Worm (Caenorhabditis elegans): ENCODE results near the gene Y71H2AM.6.

Y71H2AM.6 gene

DNA sequence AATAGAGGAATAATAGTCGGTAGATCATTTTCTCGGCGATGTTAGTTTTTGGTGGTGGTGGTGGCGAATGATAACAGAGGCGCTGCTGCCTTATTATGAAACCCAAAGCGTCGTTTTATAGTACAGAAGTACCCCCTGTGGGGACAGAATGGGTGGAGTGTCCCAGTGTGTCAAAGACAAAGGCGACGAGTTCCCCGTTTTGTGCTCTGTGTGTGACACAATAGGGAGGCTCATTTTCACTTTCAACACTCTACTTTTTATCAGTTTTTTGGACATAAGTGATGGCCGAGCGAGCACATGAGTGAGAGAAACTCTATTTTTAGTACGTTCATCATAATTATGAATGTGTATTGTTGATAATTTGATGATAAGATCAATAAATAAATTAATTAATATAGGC is 20.1 kb upstream of the Y71H2AM.6 start, which contains the start of gene pho-9:
pho-9 (minus strand) TSS at position 91 of the 400 bp plus-strand sequence.
- TF ChIP-seq hmbx-1 (tag; optimal IDR thresholded peaks at IDR 0.05) (no peak), aly-1 (tag; optimal IDR thresholded peaks at IDR 0.05) (no peak), ceh-36 (tag; optimal IDR thresholded peaks at IDR 0.05) (no peak), flt-1 (GFP tag; IDR thresholded peaks at IDR 0.05) (no peak), pes-1 (GFP tag; IDR thresholded peaks at IDR 0.05) (no peak), F13C5.2 (tag; optimal IDR thresholded peaks at IDR 0.05) (no peak), tbx-37 (GFP tag; conservative IDR thresholded peaks at IDR 0.05) (no peak), ama-1 (optimal IDR thresholded peaks at IDR 0.05) (no peak), tbx-11 (GFP tag; IDR thresholded peaks at IDR 0.05) (no peak), ceh-13 (GFP tag; optimal IDR thresholded peaks at IDR 0.05) (no peak), hmg-4 (GFP tag; optimal IDR thresholded peaks at IDR 0.05) (no peak), ets-7 (tag; optimal IDR thresholded peaks at IDR 0.05) (no peak), scrt-1 (GFP tag; IDR thresholded peaks at IDR 0.05) (no peak), tra-4 (tag; optimal IDR thresholded peaks at IDR 0.05) (no peak), hnd-1 (tag; optimal IDR thresholded peaks at IDR 0.05) (no peak), sea-1 (GFP tag; conservative IDR thresholded peaks at IDR 0.05) (no peak), B0310.2 (tag; optimal IDR thresholded peaks at IDR 0.05) (no peak)

DNA sequence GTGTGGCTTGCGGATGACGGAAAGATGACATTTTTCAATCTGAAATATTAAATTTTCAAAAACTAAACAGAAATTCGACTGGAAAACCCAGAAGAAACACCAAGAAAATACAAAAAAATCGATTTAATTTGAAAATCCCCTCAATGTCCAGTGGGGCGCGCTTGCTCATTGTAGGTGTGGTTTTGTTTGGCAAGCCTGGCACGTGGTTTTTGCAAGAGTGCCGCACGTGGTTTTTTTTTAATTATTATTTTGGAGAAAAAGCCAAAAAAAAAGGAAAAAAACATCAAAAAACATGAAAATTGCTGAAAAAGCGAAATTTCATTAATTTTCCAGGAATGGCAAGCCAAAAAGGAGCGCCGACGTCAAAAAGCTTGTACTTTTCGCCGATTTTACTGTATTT is 12.2 kb upstream of the Y71H2AM.6 start, which contains the start of gene swsn-3:
swsn-3 (minus strand) TSS at position 45 of the 400 bp plus-strand sequence.
- TF ChIP-seq ceh-36 (tag; optimal IDR thresholded peaks at IDR 0.05) (peak; percentile 75), sea-1 (GFP tag; conservative IDR thresholded peaks at IDR 0.05) (peak; percentile 86), tbx-11 (GFP tag; IDR thresholded peaks at IDR 0.05) (peak; percentile 81), tbx-37 (GFP tag; conservative IDR thresholded peaks at IDR 0.05) (peak; percentile 79), hnd-1 (tag; optimal IDR thresholded peaks at IDR 0.05) (peak; percentile 68), F13C5.2 (tag; optimal IDR thresholded peaks at IDR 0.05) (peak; percentile 96), pes-1 (GFP tag; IDR thresholded peaks at IDR 0.05) (peak; percentile 87), tra-4 (tag; optimal IDR thresholded peaks at IDR 0.05) (peak; percentile 55), scrt-1 (GFP tag; IDR thresholded peaks at IDR 0.05) (peak; percentile 84), ceh-13 (GFP tag; optimal IDR thresholded peaks at IDR 0.05) (peak; percentile 70), B0310.2 (tag; optimal IDR thresholded peaks at IDR 0.05) (peak; percentile 61), ama-1 (optimal IDR thresholded peaks at IDR 0.05) (no peak), flt-1 (GFP tag; IDR thresholded peaks at IDR 0.05) (peak; percentile 73; the same call in 1 of the 2 replicates), hmg-4 (GFP tag; optimal IDR thresholded peaks at IDR 0.05) (peak; percentile 79), ets-7 (tag; optimal IDR thresholded peaks at IDR 0.05) (peak; percentile 58), hmbx-1 (tag; optimal IDR thresholded peaks at IDR 0.05) (peak; percentile 44), aly-1 (tag; optimal IDR thresholded peaks at IDR 0.05) (peak; percentile 80)

DNA sequence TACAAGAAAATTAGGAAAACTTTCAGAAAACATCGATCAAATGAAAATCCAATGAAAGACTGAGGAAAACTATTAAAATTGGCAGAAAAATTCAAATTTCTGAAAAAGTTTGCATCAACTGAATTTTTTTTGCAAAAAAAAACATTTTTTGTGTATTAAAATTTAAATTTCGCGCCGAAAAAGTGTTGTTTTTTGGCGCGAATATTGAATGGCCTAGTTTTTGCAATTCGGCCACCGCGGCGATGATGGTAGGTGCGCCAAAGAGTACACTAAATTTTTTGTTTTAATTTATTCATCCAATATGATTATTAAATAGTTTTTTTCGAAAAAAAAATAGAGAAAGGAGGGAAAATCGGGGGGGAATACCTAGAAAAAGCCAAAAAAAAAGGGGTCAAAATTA is 11.8 kb upstream of the Y71H2AM.6 start:
- TF ChIP-seq scrt-1 (GFP tag; IDR thresholded peaks at IDR 0.05) (no peak), aly-1 (tag; optimal IDR thresholded peaks at IDR 0.05) (no peak), pes-1 (GFP tag; IDR thresholded peaks at IDR 0.05) (no peak), tra-4 (tag; optimal IDR thresholded peaks at IDR 0.05) (no peak), hnd-1 (tag; optimal IDR thresholded peaks at IDR 0.05) (no peak), F13C5.2 (tag; optimal IDR thresholded peaks at IDR 0.05) (no peak), B0310.2 (tag; optimal IDR thresholded peaks at IDR 0.05) (no peak), ceh-36 (tag; optimal IDR thresholded peaks at IDR 0.05) (no peak), ets-7 (tag; optimal IDR thresholded peaks at IDR 0.05) (no peak), hmg-4 (GFP tag; optimal IDR thresholded peaks at IDR 0.05) (no peak), tbx-37 (GFP tag; conservative IDR thresholded peaks at IDR 0.05) (no peak), hmbx-1 (tag; optimal IDR thresholded peaks at IDR 0.05) (no peak), ama-1 (optimal IDR thresholded peaks at IDR 0.05) (no peak), sea-1 (GFP tag; conservative IDR thresholded peaks at IDR 0.05) (no peak), tbx-11 (GFP tag; IDR thresholded peaks at IDR 0.05) (no peak)

DNA sequence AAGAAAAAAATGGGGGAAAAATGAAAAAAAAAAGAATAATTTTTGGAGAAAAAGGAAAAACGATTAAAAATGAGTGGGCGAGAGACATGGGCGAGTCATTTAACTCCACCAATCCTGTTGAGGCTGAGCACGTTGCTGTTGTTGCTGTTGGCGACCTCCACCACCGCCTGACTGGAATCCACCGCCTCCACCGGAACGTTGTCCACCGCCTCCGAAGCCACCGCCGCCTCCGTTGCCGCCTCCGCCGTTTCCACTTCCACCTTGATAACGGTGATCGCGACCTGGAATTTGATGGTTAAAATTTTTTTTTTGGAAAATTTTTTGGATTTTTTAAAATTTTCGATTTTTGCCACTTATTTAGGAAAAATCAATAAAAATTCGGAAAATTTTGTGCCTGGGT is 10.1 kb upstream of the Y71H2AM.6 start:
- TF ChIP-seq pes-1 (GFP tag; IDR thresholded peaks at IDR 0.05) = no peak
- no peak for TF ChIP-seq tbx-11 (GFP tag; IDR thresholded peaks at IDR 0.05)
- no peak for TF ChIP-seq F13C5.2 (tag; optimal IDR thresholded peaks at IDR 0.05)
- no peak for TF ChIP-seq ama-1 (optimal IDR thresholded peaks at IDR 0.05)
- TF ChIP-seq tra-4 (tag; optimal IDR thresholded peaks at IDR 0.05) = no peak
- no peak for TF ChIP-seq scrt-1 (GFP tag; IDR thresholded peaks at IDR 0.05)
- TF ChIP-seq ceh-13 (GFP tag; optimal IDR thresholded peaks at IDR 0.05) = no peak
- no peak for TF ChIP-seq sea-1 (GFP tag; conservative IDR thresholded peaks at IDR 0.05)
- no peak for TF ChIP-seq ets-7 (tag; optimal IDR thresholded peaks at IDR 0.05)

DNA sequence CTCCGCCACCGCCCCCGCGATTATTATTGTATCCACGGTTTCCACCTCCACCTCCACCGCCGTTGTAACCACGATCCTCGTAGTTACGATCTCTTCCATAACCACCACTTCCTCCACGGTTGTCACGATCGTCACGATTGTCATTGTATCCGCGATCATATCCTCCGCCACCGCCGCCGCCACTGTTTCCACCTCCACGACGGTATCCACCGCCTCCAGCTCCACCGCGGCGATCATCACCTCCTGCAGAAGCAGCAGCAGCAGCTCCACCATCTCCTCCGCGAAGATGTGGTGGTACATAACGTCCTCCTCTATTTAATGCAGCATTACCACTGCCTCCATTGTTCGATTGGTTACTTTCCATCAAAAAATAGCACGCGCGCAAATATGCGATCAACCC is 2.2 kb upstream of the Y71H2AM.6 start, which contains the start of gene laf-1:
laf-1 (minus strand) TSS at position 399 of the 400 bp plus-strand sequence.
- TF ChIP-seq B0310.2 (tag; optimal IDR thresholded peaks at IDR 0.05) = no peak

DNA sequence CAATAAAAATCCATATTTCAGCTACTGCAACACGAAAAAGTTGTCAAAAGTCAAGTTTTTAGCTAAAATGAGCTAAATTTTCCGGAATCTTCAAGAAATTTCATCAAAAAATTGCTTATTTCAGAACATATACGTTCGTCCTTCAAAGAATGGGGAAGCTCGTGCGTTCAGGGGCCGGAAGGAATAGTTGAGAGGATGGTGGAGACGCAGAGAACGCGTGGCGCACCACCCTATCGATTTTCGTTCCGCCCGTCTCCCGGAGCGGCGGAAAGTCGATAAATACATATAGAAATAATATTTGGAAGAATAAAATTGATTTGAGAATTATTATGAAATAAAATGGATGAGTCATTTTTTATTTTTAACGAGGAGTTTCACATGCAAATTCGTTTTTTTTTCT is 573 bp upstream of the Y71H2AM.6 start:
- peak; percentile 76 for TF ChIP-seq ets-7 (tag; optimal IDR thresholded peaks at IDR 0.05)
- no peak for TF ChIP-seq ceh-13 (GFP tag; optimal IDR thresholded peaks at IDR 0.05)

DNA sequence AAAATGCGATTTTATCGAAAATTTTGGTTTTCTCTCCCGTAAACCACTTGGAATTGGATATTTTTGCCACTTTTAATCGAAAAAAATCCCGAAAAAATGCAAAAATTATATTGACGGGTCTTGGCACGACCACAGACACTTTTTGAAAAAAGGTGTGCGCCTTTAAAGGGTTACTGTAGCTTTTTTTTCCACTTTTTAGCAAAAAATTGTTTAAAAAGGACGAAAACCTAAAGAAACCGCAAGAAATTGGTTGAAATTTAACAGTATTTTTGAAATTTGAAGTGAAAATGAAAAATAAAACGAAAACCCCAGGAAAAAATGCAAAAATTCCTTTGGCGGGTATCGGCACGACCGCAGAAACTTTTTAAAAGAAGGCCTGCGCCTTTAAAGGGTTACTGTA is 977 bp downstream of the Y71H2AM.6 start:
- TF ChIP-seq hmbx-1 (tag; optimal IDR thresholded peaks at IDR 0.05) (no peak), hnd-1 (tag; optimal IDR thresholded peaks at IDR 0.05) (no peak), scrt-1 (GFP tag; IDR thresholded peaks at IDR 0.05) (no peak), aly-1 (tag; optimal IDR thresholded peaks at IDR 0.05) (no peak), sea-1 (GFP tag; conservative IDR thresholded peaks at IDR 0.05) (no peak), flt-1 (GFP tag; IDR thresholded peaks at IDR 0.05) (no peak), tbx-11 (GFP tag; IDR thresholded peaks at IDR 0.05) (no peak), tbx-37 (GFP tag; conservative IDR thresholded peaks at IDR 0.05) (no peak), ceh-13 (GFP tag; optimal IDR thresholded peaks at IDR 0.05) (no peak), tra-4 (tag; optimal IDR thresholded peaks at IDR 0.05) (no peak), hmg-4 (GFP tag; optimal IDR thresholded peaks at IDR 0.05) (no peak), ama-1 (optimal IDR thresholded peaks at IDR 0.05) (no peak), pes-1 (GFP tag; IDR thresholded peaks at IDR 0.05) (no peak)

DNA sequence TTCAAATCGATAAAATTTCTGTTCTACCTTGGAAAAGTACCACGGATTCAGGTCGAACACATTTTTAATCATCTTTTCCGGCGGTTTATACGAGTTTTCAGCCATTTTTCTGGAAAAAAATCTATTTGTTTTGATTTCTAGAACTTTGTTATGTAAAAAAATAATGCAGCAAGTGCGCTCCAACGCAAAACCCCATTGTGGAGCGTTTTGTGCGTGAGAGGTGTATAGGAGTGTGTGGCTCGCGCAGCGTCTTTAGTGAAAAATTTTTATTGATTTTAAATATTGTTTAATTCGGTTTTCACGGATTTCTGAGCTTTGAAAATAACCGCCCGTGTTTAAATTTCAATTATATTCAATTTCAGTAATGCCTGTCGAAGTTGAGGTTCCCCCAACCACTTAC is 5.0 kb downstream of the Y71H2AM.6 start, which contains the start of gene Y71H2AM.20:
Y71H2AM.20 (minus strand) TSS at position 109 of the 400 bp plus-strand sequence.
- TF ChIP-seq pes-1 (GFP tag; IDR thresholded peaks at IDR 0.05) = peak; percentile 73
- no peak for TF ChIP-seq ets-7 (tag; optimal IDR thresholded peaks at IDR 0.05)
- peak; percentile 37; the same call in 1 of the 2 replicates for TF ChIP-seq tbx-37 (GFP tag; conservative IDR thresholded peaks at IDR 0.05)
- 0 out of 2 replicates have a peak, but pooled peaks have one; percentile 55 for TF ChIP-seq scrt-1 (GFP tag; IDR thresholded peaks at IDR 0.05)
- TF ChIP-seq ceh-36 (tag; optimal IDR thresholded peaks at IDR 0.05) = peak; percentile 58
- peak; percentile 72 for TF ChIP-seq sea-1 (GFP tag; conservative IDR thresholded peaks at IDR 0.05)
- peak; percentile 5 for TF ChIP-seq tra-4 (tag; optimal IDR thresholded peaks at IDR 0.05)
- peak; percentile 44 for TF ChIP-seq B0310.2 (tag; optimal IDR thresholded peaks at IDR 0.05)
- TF ChIP-seq hmbx-1 (tag; optimal IDR thresholded peaks at IDR 0.05) = no peak
- TF ChIP-seq ama-1 (optimal IDR thresholded peaks at IDR 0.05) = no peak
- TF ChIP-seq tbx-11 (GFP tag; IDR thresholded peaks at IDR 0.05) = 0 out of 2 replicates have a peak, but pooled peaks have one; percentile 38
- TF ChIP-seq aly-1 (tag; optimal IDR thresholded peaks at IDR 0.05) = no peak
- TF ChIP-seq ceh-13 (GFP tag; optimal IDR thresholded peaks at IDR 0.05) = no peak
- TF ChIP-seq F13C5.2 (tag; optimal IDR thresholded peaks at IDR 0.05) = peak; percentile 87
- TF ChIP-seq hnd-1 (tag; optimal IDR thresholded peaks at IDR 0.05) = no peak
- 0 out of 2 replicates have a peak, but pooled peaks have one; percentile 53 for TF ChIP-seq flt-1 (GFP tag; IDR thresholded peaks at IDR 0.05)
- peak; percentile 28 for TF ChIP-seq hmg-4 (GFP tag; optimal IDR thresholded peaks at IDR 0.05)

All from whole organism, early embryonic.